Worm (Caenorhabditis elegans): ENCODE measurements around the gene F55G11.7.
A peak's percentile ranks its signal among the peaks of the same experiment; 100 is the strongest.

Gene F55G11.7

DNA sequence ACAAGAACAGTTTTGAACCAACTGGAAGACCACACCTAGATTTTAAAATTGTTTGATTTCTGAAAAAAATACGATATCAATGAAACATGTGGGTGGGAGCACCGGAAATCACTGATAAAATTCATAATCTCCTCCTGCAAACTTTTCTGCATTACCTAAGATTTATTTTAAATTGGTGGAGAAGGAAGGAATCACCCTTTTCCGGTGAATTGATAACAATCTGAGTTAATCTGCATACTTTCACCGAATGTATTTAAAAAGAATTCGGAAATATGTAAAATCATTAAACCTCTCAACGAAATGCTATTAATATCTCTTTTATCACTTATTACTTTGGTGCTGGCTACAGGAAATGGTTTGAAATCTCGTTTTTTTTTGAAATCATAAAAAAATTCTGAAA lies 17.6 kb upstream of the F55G11.7 start, which contains the start of gene dct-19 (continued):
- TF ChIP-seq nfya-2 (GFP tag; IDR thresholded peaks at IDR 0.05) (no peak), unc-130 (GFP tag; optimal IDR thresholded peaks at IDR 0.05) (no peak), B0261.1 (tag; optimal IDR thresholded peaks at IDR 0.05) (no peak), ZK185.1 (tag; optimal IDR thresholded peaks at IDR 0.05; ENCODE audit: poor library complexity, severe bottlenecking) (no peak)

DNA sequence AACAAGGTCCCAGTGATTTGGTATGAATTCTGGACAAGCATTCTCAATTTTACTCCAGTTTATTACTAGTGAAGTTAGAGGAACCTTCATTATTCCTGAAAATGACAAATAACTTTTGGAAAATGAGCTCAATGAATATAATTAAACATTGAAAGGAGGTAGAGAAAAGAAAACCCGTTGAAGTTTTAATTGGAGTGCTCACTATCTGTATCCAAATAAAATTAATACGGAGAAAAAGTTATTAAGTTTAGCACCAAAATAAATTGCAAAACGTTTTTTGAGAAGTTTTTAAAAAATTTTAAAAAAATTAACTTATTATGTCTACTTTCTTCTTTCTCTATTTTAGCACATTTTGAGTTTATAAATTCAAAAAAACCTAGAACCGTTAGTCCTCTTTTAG lies 13.7 kb upstream of the F55G11.7 start, which contains the start of gene F55G11.1:
TSS of gene F55G11.1 (minus strand) at position 101 of the 400 bp plus-strand sequence.
- no peak for TF ChIP-seq sea-2 (GFP tag; IDR thresholded peaks at IDR 0.05)
- no peak for TF ChIP-seq tbx-9 (tag; optimal IDR thresholded peaks at IDR 0.05; ENCODE audit: borderline replicate concordance)
- TF ChIP-seq Y79H2A.3 (GFP tag; conservative IDR thresholded peaks at IDR 0.05): no peak
- TF ChIP-seq K12H6.12 (tag; optimal IDR thresholded peaks at IDR 0.05): no peak
- no peak for TF ChIP-seq attf-3 (GFP tag; conservative IDR thresholded peaks at IDR 0.05)
- TF ChIP-seq C06A6.2 (GFP tag; conservative IDR thresholded peaks at IDR 0.05): no peak
- TF ChIP-seq egrh-3 (GFP tag; IDR thresholded peaks at IDR 0.05): no peak
- TF ChIP-seq rpc-1 (optimal IDR thresholded peaks at IDR 0.05): no peak
- no peak for TF ChIP-seq rpc-1 (tag; optimal IDR thresholded peaks at IDR 0.05)
- TF ChIP-seq ZK185.1 (tag; optimal IDR thresholded peaks at IDR 0.05; ENCODE audit: poor library complexity, severe bottlenecking): no peak
- no peak for TF ChIP-seq dpl-1 (GFP tag; optimal IDR thresholded peaks at IDR 0.05)
- TF ChIP-seq mel-28 (tag; optimal IDR thresholded peaks at IDR 0.05; ENCODE audit: borderline replicate concordance): no peak
- no peak for TF ChIP-seq hlh-12 (tag; optimal IDR thresholded peaks at IDR 0.05)
- TF ChIP-seq ceh-40 (GFP tag; IDR thresholded peaks at IDR 0.05): no peak

DNA sequence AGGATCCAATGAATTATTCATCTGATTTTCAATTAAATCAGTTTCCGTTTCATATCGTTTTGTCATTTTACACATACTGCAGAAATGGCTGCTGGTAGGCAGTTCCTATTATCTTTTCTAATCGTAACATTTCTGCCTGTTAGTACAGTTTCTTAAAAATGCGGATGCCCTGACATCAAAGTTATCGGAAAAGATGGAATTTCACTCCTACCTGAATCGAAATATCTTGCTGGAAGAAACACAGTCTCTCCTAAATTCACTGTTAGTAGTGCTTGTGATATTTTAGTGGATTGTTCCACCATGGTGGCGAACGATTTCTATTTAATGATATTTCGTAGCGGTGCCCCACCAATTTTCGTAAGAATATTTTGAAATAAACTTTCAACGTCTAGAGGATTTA lies 11.8 kb upstream of the F55G11.7 start, which contains the start of gene F55G11.10:
TSS of gene F55G11.10 (plus strand) at position 301 of the 400 bp plus-strand sequence.
- TF ChIP-seq hmg-1.2 (GFP tag; IDR thresholded peaks at IDR 0.05): no peak
- TF ChIP-seq B0336.3 (GFP tag; IDR thresholded peaks at IDR 0.05): no peak
- no peak for TF ChIP-seq aptf-3 (GFP tag; IDR thresholded peaks at IDR 0.05)
- no peak for TF ChIP-seq madf-8 (GFP tag; conservative IDR thresholded peaks at IDR 0.05)

DNA sequence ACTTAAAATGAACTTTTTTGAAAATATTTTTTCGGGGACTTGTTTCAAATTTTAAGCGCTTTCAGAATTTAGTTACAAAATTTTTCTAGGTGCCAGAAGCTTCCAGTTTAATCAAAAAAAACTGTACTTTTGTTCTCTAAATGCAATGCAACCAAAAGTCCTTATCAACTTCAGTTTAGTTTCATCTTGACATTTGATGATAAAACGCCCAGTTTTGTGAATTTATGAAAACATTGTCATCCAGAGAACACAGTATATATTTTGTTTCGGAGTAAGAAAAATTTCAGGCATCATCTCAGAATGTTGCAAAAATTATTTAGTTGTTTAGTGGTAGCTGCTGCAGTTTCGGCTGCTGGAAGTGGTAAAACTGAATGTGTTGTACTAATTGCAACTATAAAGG lies 2.5 kb upstream of the F55G11.7 start, which contains the start of gene F55G11.6:
TSS of gene F55G11.6 (plus strand) at position 301 of the 400 bp plus-strand sequence.
- TF ChIP-seq F39B2.1 (GFP tag; IDR thresholded peaks at IDR 0.05) (no peak), ztf-22 (GFP tag; optimal IDR thresholded peaks at IDR 0.05) (no peak), madf-6 (GFP tag; IDR thresholded peaks at IDR 0.05) (no peak), ama-1 (optimal IDR thresholded peaks at IDR 0.05) (no peak), ama-1 (GFP tag; optimal IDR thresholded peaks at IDR 0.05) (no peak), ceh-40 (GFP tag; IDR thresholded peaks at IDR 0.05) (no peak)

DNA sequence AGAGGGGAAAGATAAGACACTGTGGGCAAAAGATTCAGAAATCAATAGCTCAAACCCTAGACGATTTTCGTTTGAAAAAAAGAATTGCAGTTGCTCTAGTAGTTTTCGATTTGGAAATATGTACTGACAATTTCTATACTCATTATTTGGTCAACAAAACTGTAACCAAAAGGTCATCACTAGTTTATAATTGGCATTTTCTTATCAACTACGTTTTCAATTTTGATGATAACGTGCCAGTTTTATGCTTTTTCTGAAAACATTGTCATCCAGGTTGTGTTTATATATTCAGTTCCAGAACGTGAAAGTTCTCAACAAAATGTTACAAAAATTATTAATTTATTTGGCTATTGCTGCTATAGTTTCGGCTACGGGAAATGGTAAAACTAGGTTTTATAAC lies 2.3 kb downstream of the F55G11.7 start, which contains the start of gene F55G11.8:
TSS of gene F55G11.8 (plus strand) at position 245 of the 400 bp plus-strand sequence.
- no peak for TF ChIP-seq tbp1 (GFP tag; optimal IDR thresholded peaks at IDR 0.05)
- TF ChIP-seq ztf-22 (GFP tag; optimal IDR thresholded peaks at IDR 0.05): no peak
- TF ChIP-seq atf-7 (tag; optimal IDR thresholded peaks at IDR 0.05): no peak
- TF ChIP-seq F52B5.7 (tag; optimal IDR thresholded peaks at IDR 0.05): no peak
- TF ChIP-seq nhr-80 (tag; optimal IDR thresholded peaks at IDR 0.05): peak; percentile 34
- no peak for TF ChIP-seq aptf-2 (GFP tag; conservative IDR thresholded peaks at IDR 0.05)
- TF ChIP-seq tbx-9 (tag; optimal IDR thresholded peaks at IDR 0.05; ENCODE audit: borderline replicate concordance): no peak
- no peak for TF ChIP-seq let-526 (GFP tag; IDR thresholded peaks at IDR 0.05)
- TF ChIP-seq rcor-1 (GFP tag; IDR thresholded peaks at IDR 0.05): no peak

Measured in whole organism, young adult.